Fruit fly (Drosophila melanogaster) S2 (cell line): ENCODE results near the gene CG31689.

Source experiments
- CG8478 ChIP-seq: fragments of >200 bp; optimal IDR thresholded peaks from 2 replicates; lab custom pipeline; 2018
- CTCF ChIP-seq, 2 experiments: fragments of >200 bp; optimal IDR thresholded peaks; 2 replicates each; lab custom pipeline; 2018

dm6 chr2L:2769476-2770185 lies 44.2 kb downstream of the CG31689 start, which contains the start of the genes colt and HINT1:
- TF ChIP-seq CG8478 (lab: Kevin White, UChicago) (no peak), CTCF (optimal IDR thresholded peaks at IDR 0.05; lab: Kevin White, UChicago) (peak in 1 of 2 experiments; percentile 21)
